Fruit fly (Drosophila melanogaster) whole organism, embryonic: ENCODE data around the gene Mst98Cb.

Experiments used
- Aef1 ChIP-seq: fragments of 200-800 bp; sonication (Bioruptor generic); IDR thresholded peaks from 3 replicates; pipeline ENCODE4 v1.3.6; 2022; ENCODE audit warnings: missing biosample characterization, missing genetic modification characterization
- B-H2 ChIP-seq: fragments of 200-800 bp; sonication (Bioruptor generic); optimal IDR thresholded peaks from 2 replicates; lab custom pipeline; 2018; ENCODE audit warnings: missing biosample characterization, mild to moderate bottlenecking, missing genetic modification characterization
- CG10321 ChIP-seq: fragments of 200-800 bp; sonication (Bioruptor generic); IDR thresholded peaks from 2 replicates; pipeline ENCODE4 v1.3.6; 2022; ENCODE audit warnings: missing biosample characterization, missing genetic modification characterization
- CG1233 ChIP-seq: fragments of 200-800 bp; sonication (Bioruptor generic); optimal IDR thresholded peaks from 4 replicates; lab custom pipeline; 2018; ENCODE audit warnings: missing biosample characterization, mild to moderate bottlenecking, missing genetic modification characterization
- CG13894 ChIP-seq: fragments of 200-800 bp; sonication (Bioruptor generic); optimal IDR thresholded peaks from 3 replicates; lab custom pipeline; 2018; ENCODE audit warnings: missing biosample characterization, mild to moderate bottlenecking, missing genetic modification characterization, moderate library complexity
- CG15479 ChIP-seq: fragments of 200-800 bp; sonication (Bioruptor generic); optimal IDR thresholded peaks from 3 replicates; lab custom pipeline; 2019; ENCODE audit warnings: missing biosample characterization, mild to moderate bottlenecking, missing genetic modification characterization, moderate library complexity
- CG16863 ChIP-seq: fragments of 200-800 bp; sonication (Bioruptor generic); optimal IDR thresholded peaks from 3 replicates; lab custom pipeline; 2016; ENCODE audit warnings: missing biosample characterization, missing genetic modification characterization
- CG32772 ChIP-seq: fragments of 200-800 bp; sonication (Bioruptor generic); IDR thresholded peaks from 2 replicates; pipeline ENCODE4 v1.3.6; 2022; ENCODE audit warnings: missing biosample characterization, missing genetic modification characterization
- CG34422 ChIP-seq: fragments of 200-800 bp; sonication (Bioruptor generic); IDR thresholded peaks from 3 replicates; pipeline ENCODE4 v1.3.6; 2022; ENCODE audit warnings: missing biosample characterization, missing genetic modification characterization
- CG3838 ChIP-seq: fragments of 200-800 bp; sonication (Bioruptor generic); optimal IDR thresholded peaks from 3 replicates; lab custom pipeline; 2016; ENCODE audit warnings: missing biosample characterization, missing genetic modification characterization
- CG3995 ChIP-seq: fragments of 200-800 bp; sonication (Bioruptor generic); optimal IDR thresholded peaks from 3 replicates; lab custom pipeline; 2016; ENCODE audit warnings: missing biosample characterization, missing genetic modification characterization
- CG4282 ChIP-seq: fragments of 200-800 bp; sonication (Bioruptor generic); optimal IDR thresholded peaks from 2 replicates; lab custom pipeline; 2016; ENCODE audit warnings: missing biosample characterization, missing genetic modification characterization
- CG4707 ChIP-seq: fragments of 200-800 bp; sonication (Bioruptor generic); optimal IDR thresholded peaks from 2 replicates; lab custom pipeline; 2018; ENCODE audit warnings: missing biosample characterization, mild to moderate bottlenecking, missing genetic modification characterization, moderate library complexity
- CG6175 ChIP-seq: fragments of 200-800 bp; sonication (Bioruptor generic); IDR thresholded peaks from 3 replicates; pipeline ENCODE4 v1.3.6; 2022; ENCODE audit warnings: missing biosample characterization, missing genetic modification characterization
- CG6689 ChIP-seq: fragments of 200-800 bp; sonication (Bioruptor generic); IDR thresholded peaks from 2 replicates; pipeline ENCODE4 v1.3.6; 2022; ENCODE audit warnings: missing biosample characterization, missing genetic modification characterization
- CG8290 ChIP-seq, 3 experiments: fragments of 200-800 bp; sonication (Bioruptor generic); optimal IDR thresholded peaks; 2 replicates each; lab custom pipeline; 2016 to 2019; ENCODE audit warnings: missing biosample characterization in 3 of 3, missing genetic modification characterization in 3 of 3, mild to moderate bottlenecking in 2 of 3, moderate library complexity in 1 of 3
- CG8478 ChIP-seq: fragments of >200 bp; optimal IDR thresholded peaks from 2 replicates; lab custom pipeline; 2018
- CkIIα-i1 ChIP-seq: fragments of 200-800 bp; sonication (Bioruptor generic); IDR thresholded peaks from 2 replicates; pipeline ENCODE4 v1.3.6; 2022; ENCODE audit warnings: missing biosample characterization, missing genetic modification characterization
- Dip3 ChIP-seq: fragments of 200-800 bp; sonication (Bioruptor generic); optimal IDR thresholded peaks from 3 replicates; lab custom pipeline; 2016; ENCODE audit warnings: missing biosample characterization, missing genetic modification characterization
- Hey ChIP-seq: fragments of 200-800 bp; sonication (Bioruptor generic); optimal IDR thresholded peaks from 3 replicates; lab custom pipeline; 2018; ENCODE audit warnings: missing biosample characterization, mild to moderate bottlenecking, missing genetic modification characterization
- Hr39 ChIP-seq: fragments of >200 bp; optimal IDR thresholded peaks from 2 replicates; lab custom pipeline; 2017
- Lhr ChIP-seq: fragments of 200-800 bp; sonication (Bioruptor generic); optimal IDR thresholded peaks from 3 replicates; lab custom pipeline; 2017; ENCODE audit warnings: mild to moderate bottlenecking, missing biosample characterization, missing genetic modification reagents, missing genetic modification characterization
- Lpt ChIP-seq: fragments of >200 bp; optimal IDR thresholded peaks from 2 replicates; lab custom pipeline; 2018; ENCODE audit warnings: missing biosample characterization, missing genetic modification characterization
- Sox100B ChIP-seq: fragments of 200-800 bp; sonication (Bioruptor generic); optimal IDR thresholded peaks from 3 replicates; lab custom pipeline; 2018; ENCODE audit warnings: missing biosample characterization, mild to moderate bottlenecking, missing genetic modification characterization
- ab ChIP-seq: fragments of 200-800 bp; sonication (Bioruptor generic); optimal IDR thresholded peaks from 2 replicates; lab custom pipeline; 2016; ENCODE audit warnings: missing biosample characterization, missing genetic modification characterization
- bigmax ChIP-seq: fragments of 200-800 bp; sonication (Bioruptor generic); optimal IDR thresholded peaks from 2 replicates; lab custom pipeline; 2018; ENCODE audit warnings: missing biosample characterization, mild to moderate bottlenecking, missing genetic modification characterization
- cad ChIP-seq: fragments of >200 bp; optimal IDR thresholded peaks from 2 replicates; lab custom pipeline; 2017; ENCODE audit warnings: missing biosample characterization, missing genetic modification characterization
- cato ChIP-seq: fragments of 200-800 bp; sonication (Bioruptor generic); optimal IDR thresholded peaks from 2 replicates; lab custom pipeline; 2016; ENCODE audit warnings: missing biosample characterization, missing genetic modification characterization, borderline replicate concordance
- chm ChIP-seq: fragments of 200-800 bp; sonication (Bioruptor generic); IDR thresholded peaks from 2 replicates; pipeline ENCODE4 v1.3.6; 2022; ENCODE audit warnings: missing biosample characterization, missing genetic modification characterization
- ci ChIP-seq: fragments of 200-800 bp; sonication (Bioruptor generic); IDR thresholded peaks from 3 replicates; pipeline ENCODE4 v1.3.6; 2022; ENCODE audit warnings: missing biosample characterization, missing genetic modification characterization
- crc ChIP-seq: fragments of 200-800 bp; sonication (Bioruptor generic); optimal IDR thresholded peaks from 2 replicates; lab custom pipeline; 2016; ENCODE audit warnings: missing biosample characterization, missing genetic modification characterization
- crol ChIP-seq: fragments of 200-800 bp; sonication (Bioruptor generic); IDR thresholded peaks from 2 replicates; pipeline ENCODE4 v1.3.6; 2022; ENCODE audit warnings: missing biosample characterization, missing genetic modification characterization
- cwo ChIP-seq: fragments of 200-800 bp; sonication (Bioruptor generic); optimal IDR thresholded peaks from 3 replicates; lab custom pipeline; 2017; ENCODE audit warnings: missing biosample characterization, missing genetic modification characterization, mild to moderate bottlenecking, moderate library complexity, missing genetic modification reagents
- da ChIP-seq: fragments of 200-800 bp; sonication (Bioruptor generic); optimal IDR thresholded peaks from 2 replicates; lab custom pipeline; 2016; ENCODE audit warnings: missing biosample characterization, missing genetic modification characterization
- ewg ChIP-seq: fragments of 200-800 bp; sonication (Bioruptor generic); optimal IDR thresholded peaks from 3 replicates; lab custom pipeline; 2017; ENCODE audit warnings: mild to moderate bottlenecking, missing biosample characterization, missing genetic modification reagents, missing genetic modification characterization
- fd102C ChIP-seq: fragments of 200-800 bp; sonication (Bioruptor generic); optimal IDR thresholded peaks from 2 replicates; lab custom pipeline; 2018; ENCODE audit warnings: missing biosample characterization, mild to moderate bottlenecking, missing genetic modification characterization, moderate library complexity
- fd3F ChIP-seq: fragments of 200-800 bp; sonication (Bioruptor generic); optimal IDR thresholded peaks from 2 replicates; lab custom pipeline; 2018; ENCODE audit warnings: missing biosample characterization, mild to moderate bottlenecking, missing genetic modification characterization, moderate library complexity
- klu ChIP-seq: fragments of 200-800 bp; sonication (Bioruptor generic); IDR thresholded peaks from 2 replicates; pipeline ENCODE4 v1.3.6; 2022; ENCODE audit warnings: missing biosample characterization, missing genetic modification characterization
- lbe ChIP-seq: fragments of 200-800 bp; sonication (Bioruptor generic); optimal IDR thresholded peaks from 2 replicates; lab custom pipeline; 2016; ENCODE audit warnings: missing biosample characterization, mild to moderate bottlenecking, missing genetic modification characterization
- nmo ChIP-seq: fragments of 200-800 bp; sonication (Bioruptor generic); optimal IDR thresholded peaks from 2 replicates; lab custom pipeline; 2018; ENCODE audit warnings: missing biosample characterization, mild to moderate bottlenecking, missing genetic modification characterization, moderate library complexity
- oc ChIP-seq: fragments of 200-800 bp; sonication (Bioruptor generic); optimal IDR thresholded peaks from 2 replicates; lab custom pipeline; 2018; ENCODE audit warnings: missing biosample characterization, mild to moderate bottlenecking, missing genetic modification characterization, moderate library complexity
- p53 ChIP-seq: fragments of 200-800 bp; sonication (Bioruptor generic); optimal IDR thresholded peaks from 2 replicates; lab custom pipeline; 2016; ENCODE audit warnings: missing biosample characterization, missing genetic modification characterization
- phol ChIP-seq: fragments of 200-800 bp; sonication (Bioruptor generic); optimal IDR thresholded peaks from 3 replicates; lab custom pipeline; 2018; ENCODE audit warnings: missing biosample characterization, mild to moderate bottlenecking, missing genetic modification characterization, moderate library complexity
- run ChIP-seq: fragments of 200-800 bp; sonication (Bioruptor generic); optimal IDR thresholded peaks from 3 replicates; lab custom pipeline; 2018; ENCODE audit warnings: missing biosample characterization, mild to moderate bottlenecking, missing genetic modification characterization
- sc ChIP-seq, 3 experiments: fragments of >200 bp in 2 of 3; fragments of 200-800 bp in 1 of 3; sonication (Bioruptor generic) in 1 of 3; optimal IDR thresholded peaks; 2 replicates in 2 of 3; 3 replicates in 1 of 3; lab custom pipeline; 2017; ENCODE audit warnings: mild to moderate bottlenecking in 1 of 3, missing biosample characterization in 1 of 3, missing genetic modification characterization in 1 of 3, missing genetic modification reagents in 1 of 3
- sd ChIP-seq: fragments of 200-800 bp; sonication (Bioruptor generic); optimal IDR thresholded peaks from 3 replicates; lab custom pipeline; 2018; ENCODE audit warnings: missing biosample characterization, mild to moderate bottlenecking, missing genetic modification characterization, moderate library complexity
- sima ChIP-seq: fragments of 200-800 bp; sonication (Bioruptor generic); optimal IDR thresholded peaks from 2 replicates; lab custom pipeline; 2016; ENCODE audit warnings: missing biosample characterization, missing genetic modification characterization
- ttk ChIP-seq: fragments of 200-800 bp; sonication (Bioruptor generic); IDR thresholded peaks from 2 replicates; pipeline ENCODE4 v2.1.2; 2022; ENCODE audit warnings: missing biosample characterization, missing genetic modification characterization
- zf30C ChIP-seq: fragments of 200-800 bp; sonication (Bioruptor generic); optimal IDR thresholded peaks from 3 replicates; lab custom pipeline; 2018; ENCODE audit warnings: missing biosample characterization, mild to moderate bottlenecking, missing genetic modification characterization

Gene Mst98Cb

dm6 chr3R:28339654-28340605 is 47.3 kb downstream of the Mst98Cb start, which contains the start of the genes Gfat2 and Moca-cyp (continued):
- TF ChIP-seq sc (optimal IDR thresholded peaks at IDR 0.05; lab: Kevin White, UChicago) (no peak), sc (GFP tag; optimal IDR thresholded peaks at IDR 0.05; lab: Kevin White, UChicago) (peak; percentile 56), cad (GFP tag; lab: Kevin White, UChicago) (no peak), sd (tag; lab: Kevin White, UChicago) (peak; percentile 81), phol (peak; percentile 84), CG32772 (peak; percentile 64), Lpt (GFP tag; lab: Kevin White, UChicago) (no peak), CG16863 (GFP tag; lab: Kevin White, UChicago) (no peak), crol (GFP tag; lab: Robert Waterston, UW) (peak; percentile 49; the same call in 1 of the 2 replicates), Lhr (GFP tag; lab: Kevin White, UChicago) (peak; percentile 2), CG3995 (GFP tag; lab: Kevin White, UChicago) (no peak), CG6175 (GFP tag; lab: Robert Waterston, UW) (no peak), run (tag; lab: Kevin White, UChicago) (no peak), Hr39 (lab: Kevin White, UChicago) (no peak), crc (no peak), nmo (GFP tag; lab: Kevin White, UChicago) (peak; percentile 76), CG34422 (GFP tag; lab: Robert Waterston, UW) (peak; percentile 85), CG6689 (GFP tag; lab: Robert Waterston, UW) (peak; percentile 60), Aef1 (GFP tag; lab: Robert Waterston, UW) (peak; percentile 59), Sox100B (peak; percentile 61), chm (peak; percentile 49; the same call in 1 of the 2 replicates), CG13894 (tag; lab: Kevin White, UChicago) (peak; percentile 45), fd102C (GFP tag; lab: Kevin White, UChicago) (no peak), CG8290 (GFP tag; optimal IDR thresholded peaks at IDR 0.05; lab: Kevin White, UChicago) (peak; percentile 49), CG8290 (tag; optimal IDR thresholded peaks at IDR 0.05; lab: Kevin White, UChicago) (peak; percentile 13 to 67), bigmax (GFP tag; lab: Kevin White, UChicago) (peak; percentile 33), zf30C (peak; percentile 4), oc (tag; lab: Kevin White, UChicago) (no peak), CG4707 (GFP tag; lab: Kevin White, UChicago) (peak; percentile 43), ewg (GFP tag; lab: Kevin White, UChicago) (peak; percentile 53), p53 (no peak), klu (GFP tag; lab: Robert Waterston, UW) (no peak), CG15479 (GFP tag; lab: Kevin White, UChicago) (peak; percentile 58), cato (peak; percentile 38), CG8478 (lab: Kevin White, UChicago) (no peak), cwo (GFP tag; lab: Kevin White, UChicago) (peak; percentile 52), B-H2 (GFP tag; lab: Kevin White, UChicago) (peak; percentile 63), fd3F (GFP tag; lab: Kevin White, UChicago) (peak; percentile 58), CG3838 (GFP tag; lab: Kevin White, UChicago) (peak; percentile 34), da (no peak), ttk (GFP tag; lab: Robert Waterston, UW) (peak; percentile 41), lbe (GFP tag; lab: Kevin White, UChicago) (peak; percentile 13), CG10321 (GFP tag; lab: Robert Waterston, UW) (peak; percentile 63), Hey (no peak), CG1233 (GFP tag; lab: Kevin White, UChicago) (peak; percentile 74), ab (no peak), CkIIα-i1 (GFP tag; lab: Robert Waterston, UW) (no peak), Dip3 (GFP tag; lab: Kevin White, UChicago) (peak; percentile 12), ci (peak; percentile 87), sima (GFP tag; lab: Kevin White, UChicago) (no peak), CG4282 (GFP tag; lab: Kevin White, UChicago) (no peak)
